Worm (Caenorhabditis elegans) whole organism, late embryonic: ENCODE measurements around the gene T20B3.1.

Experiments used
- C08G9.2 ChIP-seq: sonication (generic microtip); optimal IDR thresholded peaks from 2 replicates; lab custom pipeline; 2016; ENCODE audit warnings: mild to moderate bottlenecking, missing genetic modification characterization, moderate library complexity, missing compliant biosample characterization
- ahr-1 ChIP-seq: sonication (generic microtip); optimal IDR thresholded peaks from 2 replicates; lab custom pipeline; 2016; ENCODE audit warnings: missing genetic modification characterization, missing compliant biosample characterization
- ama-1 ChIP-seq: fragments of 150-350 bp; optimal IDR thresholded peaks from 2 replicates; lab custom pipeline; 2014
- ceh-14 ChIP-seq: sonication (generic microtip); optimal IDR thresholded peaks from 2 replicates; lab custom pipeline; 2016; ENCODE audit warnings: missing genotype, missing genetic modification characterization, missing compliant biosample characterization
- ceh-18 ChIP-seq: sonication (generic microtip); optimal IDR thresholded peaks from 2 replicates; lab custom pipeline; 2016; ENCODE audit warnings: missing genetic modification characterization, missing compliant biosample characterization
- ceh-19 ChIP-seq: fragments of 200-800 bp; sonication (Bioruptor generic); optimal IDR thresholded peaks from 2 replicates; lab custom pipeline; 2018; ENCODE audit warnings: mild to moderate bottlenecking, missing genetic modification characterization, missing compliant biosample characterization
- ceh-22 ChIP-seq: sonication (generic microtip); optimal IDR thresholded peaks from 2 replicates; lab custom pipeline; 2017; ENCODE audit warnings: missing biosample characterization, missing genetic modification characterization
- ceh-30 ChIP-seq: fragments of 150-350 bp; optimal IDR thresholded peaks from 2 replicates; lab custom pipeline; 2014; ENCODE audit warnings: missing biosample characterization, missing genetic modification characterization
- ceh-31 ChIP-seq: sonication (generic microtip); optimal IDR thresholded peaks from 2 replicates; lab custom pipeline; 2016; ENCODE audit warnings: missing genetic modification characterization, missing compliant biosample characterization
- ceh-34 ChIP-seq: sonication (generic microtip); optimal IDR thresholded peaks from 2 replicates; lab custom pipeline; 2016; ENCODE audit warnings: mild to moderate bottlenecking, missing genetic modification characterization, missing compliant biosample characterization
- ceh-45 ChIP-seq: fragments of 200-800 bp; sonication (Bioruptor generic); IDR thresholded peaks from 2 replicates; pipeline ENCODE4 v1.3.6; 2022; ENCODE audit warnings: missing genetic modification reagents, missing genetic modification characterization, missing compliant biosample characterization
- ceh-48 ChIP-seq: sonication (generic microtip); optimal IDR thresholded peaks from 2 replicates; lab custom pipeline; 2016; ENCODE audit warnings: missing genetic modification characterization, inconsistent platforms, missing compliant biosample characterization
- ceh-9 ChIP-seq: sonication (generic microtip); optimal IDR thresholded peaks from 2 replicates; lab custom pipeline; 2016; ENCODE audit warnings: mild to moderate bottlenecking, missing genetic modification characterization, inconsistent platforms, missing compliant biosample characterization
- che-1 ChIP-seq: sonication (generic microtip); optimal IDR thresholded peaks from 2 replicates; lab custom pipeline; 2016; ENCODE audit warnings: mild to moderate bottlenecking, missing genetic modification characterization, missing compliant biosample characterization
- dve-1 ChIP-seq: sonication (generic microtip); optimal IDR thresholded peaks from 2 replicates; lab custom pipeline; 2017; ENCODE audit warnings: antibody characterized with exemption, mild to moderate bottlenecking, missing genetic modification characterization, missing compliant biosample characterization
- elt-2 ChIP-seq: sonication (generic microtip); optimal IDR thresholded peaks from 2 replicates; lab custom pipeline; 2016; ENCODE audit warnings: missing genetic modification reagents, missing genetic modification characterization, missing compliant biosample characterization
- elt-4 ChIP-seq: sonication (generic microtip); optimal IDR thresholded peaks from 2 replicates; lab custom pipeline; 2016; ENCODE audit warnings: missing genetic modification characterization, missing compliant biosample characterization
- ets-4 ChIP-seq: sonication (generic microtip); optimal IDR thresholded peaks from 2 replicates; lab custom pipeline; 2016; ENCODE audit warnings: missing genetic modification characterization, missing compliant biosample characterization
- fax-1 ChIP-seq: sonication (generic microtip); optimal IDR thresholded peaks from 2 replicates; lab custom pipeline; 2016; ENCODE audit warnings: missing genotype, missing genetic modification characterization, missing compliant biosample characterization
- fkh-6 ChIP-seq: sonication (generic microtip); optimal IDR thresholded peaks from 2 replicates; lab custom pipeline; 2016; ENCODE audit warnings: missing genetic modification characterization, missing compliant biosample characterization
- gmeb-2 ChIP-seq: sonication (generic microtip); optimal IDR thresholded peaks from 2 replicates; lab custom pipeline; 2016; ENCODE audit warnings: missing genetic modification characterization, inconsistent platforms, missing compliant biosample characterization
- hlh-13 ChIP-seq: fragments of 200-800 bp; sonication (Bioruptor generic); optimal IDR thresholded peaks from 2 replicates; lab custom pipeline; 2018; ENCODE audit warnings: mild to moderate bottlenecking, missing genetic modification characterization, missing compliant biosample characterization
- hlh-15 ChIP-seq: sonication (generic microtip); optimal IDR thresholded peaks from 2 replicates; lab custom pipeline; 2016; ENCODE audit warnings: missing genetic modification characterization, missing compliant biosample characterization
- hlh-30 ChIP-seq: sonication (generic microtip); optimal IDR thresholded peaks from 2 replicates; lab custom pipeline; 2017; ENCODE audit warnings: antibody characterized with exemption, missing genetic modification characterization, missing compliant biosample characterization; ENCODE audit not compliant: insufficient read depth
- hlh-8 ChIP-seq: sonication (generic microtip); optimal IDR thresholded peaks from 2 replicates; lab custom pipeline; 2016; ENCODE audit warnings: missing genotype, missing genetic modification characterization, missing compliant biosample characterization
- lim-6 ChIP-seq: sonication (generic microtip); optimal IDR thresholded peaks from 2 replicates; lab custom pipeline; 2016; ENCODE audit warnings: missing genetic modification characterization, missing compliant biosample characterization
- mec-3 ChIP-seq: sonication (generic microtip); optimal IDR thresholded peaks from 2 replicates; lab custom pipeline; 2016; ENCODE audit warnings: borderline replicate concordance, missing genetic modification characterization, missing compliant biosample characterization
- nfya-1 ChIP-seq: sonication (generic microtip); optimal IDR thresholded peaks from 2 replicates; lab custom pipeline; 2017; ENCODE audit warnings: missing genetic modification characterization, mild to moderate bottlenecking, missing compliant biosample characterization, antibody characterized with exemption, moderate library complexity
- nhr-11 ChIP-seq: fragments of 150-350 bp; optimal IDR thresholded peaks from 2 replicates; lab custom pipeline; 2014; ENCODE audit warnings: missing biosample characterization, missing genetic modification characterization
- nhr-232 ChIP-seq: sonication (generic microtip); optimal IDR thresholded peaks from 2 replicates; lab custom pipeline; 2016; ENCODE audit warnings: missing genetic modification characterization, missing compliant biosample characterization
- npax-4 ChIP-seq: sonication (generic microtip); optimal IDR thresholded peaks from 2 replicates; lab custom pipeline; 2016; ENCODE audit warnings: missing genetic modification characterization, missing compliant biosample characterization
- odd-2 ChIP-seq: sonication (generic microtip); optimal IDR thresholded peaks from 2 replicates; lab custom pipeline; 2017; ENCODE audit warnings: antibody characterized with exemption, mild to moderate bottlenecking, missing genetic modification characterization, missing compliant biosample characterization
- pax-1 ChIP-seq: fragments of 150-350 bp; optimal IDR thresholded peaks from 2 replicates; lab custom pipeline; 2014; ENCODE audit warnings: missing biosample characterization, missing genetic modification characterization
- pha-2 ChIP-seq: sonication (generic microtip); optimal IDR thresholded peaks from 2 replicates; lab custom pipeline; 2017; ENCODE audit warnings: mild to moderate bottlenecking, missing genetic modification characterization, missing compliant biosample characterization
- pros-1 ChIP-seq: fragments of 150-350 bp; optimal IDR thresholded peaks from 2 replicates; lab custom pipeline; 2014; ENCODE audit warnings: missing biosample characterization, missing genetic modification reagents, missing genetic modification characterization
- rnt-1 ChIP-seq: sonication (generic microtip); optimal IDR thresholded peaks from 2 replicates; lab custom pipeline; 2016; ENCODE audit warnings: missing genetic modification characterization, missing compliant biosample characterization
- sdc-2 ChIP-seq: sonication (generic microtip); optimal IDR thresholded peaks from 2 replicates; lab custom pipeline; 2016; ENCODE audit warnings: missing genotype, missing genetic modification characterization, missing compliant biosample characterization
- sox-4 ChIP-seq: sonication (generic microtip); optimal IDR thresholded peaks from 2 replicates; lab custom pipeline; 2017; ENCODE audit warnings: mild to moderate bottlenecking, missing genetic modification characterization, inconsistent platforms, missing compliant biosample characterization
- tbx-7 ChIP-seq: sonication (generic microtip); optimal IDR thresholded peaks from 2 replicates; lab custom pipeline; 2016; ENCODE audit warnings: missing genotype, missing genetic modification characterization, missing compliant biosample characterization
- unc-42 ChIP-seq: sonication (generic microtip); optimal IDR thresholded peaks from 2 replicates; lab custom pipeline; 2016; ENCODE audit warnings: missing genotype, missing genetic modification characterization, missing compliant biosample characterization
- unc-55 ChIP-seq: sonication (generic microtip); optimal IDR thresholded peaks from 2 replicates; lab custom pipeline; 2017; ENCODE audit warnings: missing biosample characterization, missing genetic modification reagents, missing genetic modification characterization
- unc-86 ChIP-seq: sonication (generic microtip); optimal IDR thresholded peaks from 2 replicates; lab custom pipeline; 2016; ENCODE audit warnings: missing genetic modification characterization, missing compliant biosample characterization
- zip-5 ChIP-seq: sonication (generic microtip); optimal IDR thresholded peaks from 2 replicates; lab custom pipeline; 2016; ENCODE audit warnings: missing genetic modification characterization, missing compliant biosample characterization
- ztf-16 ChIP-seq: sonication (generic microtip); optimal IDR thresholded peaks from 2 replicates; lab custom pipeline; 2017; ENCODE audit warnings: missing genetic modification characterization, missing compliant biosample characterization

Gene T20B3.1

ce11 chrV:16836100-16836499 lies 20.7 kb downstream of the T20B3.1 start:
- TF ChIP-seq ceh-34 (tag; lab: Kevin White, UChicago): peak; percentile 56
- peak; percentile 7 for TF ChIP-seq ceh-18 (tag; lab: Kevin White, UChicago)
- TF ChIP-seq zip-5 (tag; lab: Kevin White, UChicago): no peak

DNA sequence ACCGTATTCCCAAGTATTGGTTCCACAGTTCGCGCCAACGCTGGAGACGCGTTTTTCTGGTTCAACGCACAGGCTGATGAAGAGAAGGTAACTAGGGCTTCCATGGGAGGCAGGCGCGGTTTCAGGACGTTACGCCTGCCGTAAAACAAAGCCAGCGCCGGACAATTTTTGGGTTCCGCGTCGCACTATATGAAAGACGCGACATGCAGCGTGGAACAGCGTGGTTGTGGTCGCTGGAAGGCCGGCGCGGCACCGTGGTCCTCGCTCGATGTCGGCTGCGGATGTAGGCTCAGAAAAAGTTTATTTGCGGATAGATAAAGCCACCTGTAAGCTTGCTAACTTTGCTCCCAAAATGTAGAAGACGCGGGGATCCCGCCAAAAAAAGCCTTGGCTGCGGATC lies 23.1 kb downstream of the T20B3.1 start:
- no peak for TF ChIP-seq nhr-232
- no peak for TF ChIP-seq hlh-30 (tag; lab: Kevin White, UChicago)
- no peak for TF ChIP-seq sdc-2 (tag; lab: Kevin White, UChicago)
- TF ChIP-seq unc-55 (GFP tag; lab: Kevin White, UChicago): no peak
- TF ChIP-seq hlh-13: no peak
- TF ChIP-seq fkh-6: no peak
- TF ChIP-seq unc-86 (tag; lab: Kevin White, UChicago): no peak
- no peak for TF ChIP-seq elt-4
- TF ChIP-seq hlh-8 (tag; lab: Kevin White, UChicago): no peak
- no peak for TF ChIP-seq nfya-1
- no peak for TF ChIP-seq hlh-15 (tag; lab: Kevin White, UChicago)
- no peak for TF ChIP-seq gmeb-2 (tag; lab: Kevin White, UChicago)
- no peak for TF ChIP-seq pax-1
- TF ChIP-seq ceh-48 (tag; lab: Kevin White, UChicago): no peak
- no peak for TF ChIP-seq dve-1 (tag; lab: Kevin White, UChicago)
- TF ChIP-seq che-1 (tag; lab: Kevin White, UChicago): no peak
- TF ChIP-seq, all 69 proteins: peak for 0

- TF ChIP-seq mec-3: no peak
- TF ChIP-seq ceh-14: no peak
- TF ChIP-seq npax-4: no peak
- TF ChIP-seq ets-4 (tag; lab: Kevin White, UChicago): no peak
- TF ChIP-seq rnt-1 (tag; lab: Kevin White, UChicago): no peak
- TF ChIP-seq ama-1: no peak
- no peak for TF ChIP-seq che-1 (tag; lab: Kevin White, UChicago)
- no peak for TF ChIP-seq ceh-30
- TF ChIP-seq nfya-1: no peak
Measured at ce11 chrV:16840283-16840682, 24.9 kb downstream of the T20B3.1 start.

DNA sequence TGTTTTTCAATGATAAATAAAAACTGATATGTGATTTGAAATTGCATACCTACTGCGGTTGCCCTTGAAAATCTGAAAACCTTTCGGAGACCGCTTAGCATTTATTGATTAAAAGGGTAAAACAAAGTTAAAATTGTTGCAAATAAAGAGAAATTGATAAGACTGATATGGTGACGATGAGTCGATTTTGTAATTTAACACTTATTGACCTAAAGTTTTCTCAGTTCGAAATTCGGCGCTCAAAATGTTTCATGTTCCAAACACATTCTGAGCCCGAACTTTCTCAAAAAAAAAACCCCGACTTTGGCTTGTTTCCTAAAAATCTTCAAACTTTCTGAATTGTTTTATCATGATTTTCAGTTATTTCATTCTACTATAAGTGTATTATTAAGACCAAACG lies 25.6 kb downstream of the T20B3.1 start, which contains the start of gene clec-40:
Gene clec-40 (minus strand): TSS at position 101 of the 400 bp plus-strand sequence.
- TF ChIP-seq ceh-34 (tag; lab: Kevin White, UChicago): no peak
- TF ChIP-seq tbx-7 (tag; lab: Kevin White, UChicago): no peak
- TF ChIP-seq ceh-48 (tag; lab: Kevin White, UChicago): no peak
- no peak for TF ChIP-seq ahr-1 (tag; lab: Kevin White, UChicago)
- TF ChIP-seq C08G9.2 (tag; lab: Kevin White, UChicago): no peak
- no peak for TF ChIP-seq che-1 (tag; lab: Kevin White, UChicago)
- TF ChIP-seq ztf-16 (tag; lab: Kevin White, UChicago): no peak
- TF ChIP-seq unc-42 (tag; lab: Kevin White, UChicago): no peak
- TF ChIP-seq ceh-31 (tag; lab: Kevin White, UChicago): no peak
- no peak for TF ChIP-seq elt-2
- no peak for TF ChIP-seq ama-1
- no peak for TF ChIP-seq pax-1
- no peak for TF ChIP-seq sox-4 (tag; lab: Kevin White, UChicago)
- TF ChIP-seq ceh-18 (tag; lab: Kevin White, UChicago): no peak
- TF ChIP-seq nhr-11 (tag; lab: Kevin White, UChicago): no peak
- no peak for TF ChIP-seq ceh-19 (GFP tag; lab: Kevin White, UChicago)
- TF ChIP-seq ceh-22 (tag; lab: Kevin White, UChicago): no peak

ce11 chrV:16842941-16843340 lies 27.6 kb downstream of the T20B3.1 start, which contains the start of gene clec-25:
Gene clec-25, plus strand, starts transcription at chrV:16843241.
- no peak for TF ChIP-seq ceh-14
- TF ChIP-seq gmeb-2 (tag; lab: Kevin White, UChicago): no peak
- TF ChIP-seq ceh-9 (tag; lab: Kevin White, UChicago): no peak
- TF ChIP-seq ceh-22 (tag; lab: Kevin White, UChicago): no peak
- TF ChIP-seq nhr-232: no peak
- no peak for TF ChIP-seq odd-2 (tag; lab: Kevin White, UChicago)
- no peak for TF ChIP-seq fax-1 (tag; lab: Kevin White, UChicago)
- no peak for TF ChIP-seq pros-1 (tag; lab: Kevin White, UChicago)
- no peak for TF ChIP-seq unc-42 (tag; lab: Kevin White, UChicago)
- TF ChIP-seq pha-2 (tag; lab: Kevin White, UChicago): no peak
- TF ChIP-seq hlh-15 (tag; lab: Kevin White, UChicago): no peak
- TF ChIP-seq lim-6 (tag; lab: Kevin White, UChicago): no peak
- TF ChIP-seq ceh-45 (GFP tag; lab: Robert Waterston, UW): no peak
- TF ChIP-seq hlh-13: no peak
- no peak for TF ChIP-seq npax-4
- no peak for TF ChIP-seq elt-4
- no peak for TF ChIP-seq sox-4 (tag; lab: Kevin White, UChicago)
- TF ChIP-seq, all 69 proteins: peak for 0
